Fruit fly (Drosophila melanogaster): Measurements from ENCODE around the gene CG2186.
A peak's percentile ranks its signal among the peaks of the same experiment; 100 is the strongest.

Gene CG2186

dm6 chrX:10846972-10847435 is 10.5 kb upstream of the CG2186 start, which contains the start of gene sbr (continued):
- TF ChIP-seq CG1602 (GFP tag; optimal IDR thresholded peaks at IDR 0.05): no peak
- TF ChIP-seq NfI (GFP tag; optimal IDR thresholded peaks at IDR 0.05): no peak
- TF ChIP-seq ssp (GFP tag; IDR thresholded peaks at IDR 0.05): no peak
- no peak for TF ChIP-seq Atf6 (GFP tag; IDR thresholded peaks at IDR 0.05)
- TF ChIP-seq salm (tag; optimal IDR thresholded peaks at IDR 0.05): no peak
- TF ChIP-seq al (GFP tag; IDR thresholded peaks at IDR 0.05): no peak
- no peak for TF ChIP-seq cato (GFP tag; optimal IDR thresholded peaks at IDR 0.05; ENCODE audit: borderline replicate concordance)
- TF ChIP-seq Dfd (GFP tag; optimal IDR thresholded peaks at IDR 0.05): no peak
- TF ChIP-seq gsb (GFP tag; IDR thresholded peaks at IDR 0.05): no peak
- no peak for TF ChIP-seq CG3726 (GFP tag; IDR thresholded peaks at IDR 0.05)
- TF ChIP-seq ind (GFP tag; optimal IDR thresholded peaks at IDR 0.05): peak; percentile 24
- TF ChIP-seq Usf (GFP tag; optimal IDR thresholded peaks at IDR 0.05): no peak
- TF ChIP-seq Hmr (GFP tag; optimal IDR thresholded peaks at IDR 0.05): no peak
- peak in 1 of 3 experiments; percentile 24 for TF ChIP-seq lola (GFP tag; optimal IDR thresholded peaks at IDR 0.05)
- TF ChIP-seq Dip3 (GFP tag; optimal IDR thresholded peaks at IDR 0.05): no peak
- TF ChIP-seq CG17912 (GFP tag; optimal IDR thresholded peaks at IDR 0.05): no peak
- no peak for TF ChIP-seq Hr39 (optimal IDR thresholded peaks at IDR 0.05)
- no peak for TF ChIP-seq sd (tag; optimal IDR thresholded peaks at IDR 0.05)
- no peak for TF ChIP-seq HLH54F (GFP tag; optimal IDR thresholded peaks at IDR 0.05)
- no peak for TF ChIP-seq CG18619 (GFP tag; optimal IDR thresholded peaks at IDR 0.05)
- TF ChIP-seq Vsx1 (GFP tag; optimal IDR thresholded peaks at IDR 0.05): no peak
- no peak for TF ChIP-seq bigmax (GFP tag; optimal IDR thresholded peaks at IDR 0.05)
- TF ChIP-seq crc (GFP tag; optimal IDR thresholded peaks at IDR 0.05): no peak
- TF ChIP-seq CG14860 (GFP tag; IDR thresholded peaks at IDR 0.05; ENCODE audit: partially characterized antibody): peak; percentile 68
- TF ChIP-seq croc (GFP tag; conservative IDR thresholded peaks at IDR 0.05): no peak
- TF ChIP-seq BtbVII (GFP tag; optimal IDR thresholded peaks at IDR 0.05): no peak
- TF ChIP-seq CG13287 (GFP tag; IDR thresholded peaks at IDR 0.05; ENCODE audit: partially characterized antibody): peak; percentile 78
- peak; percentile 33; the same call in 1 of the 2 replicates for TF ChIP-seq CG6272 (GFP tag; IDR thresholded peaks at IDR 0.05)
- TF ChIP-seq E2f1 (GFP tag; IDR thresholded peaks at IDR 0.05): no peak
- TF ChIP-seq CG2129 (GFP tag; IDR thresholded peaks at IDR 0.05; ENCODE audit: partially characterized antibody): peak; percentile 27; the same call in 1 of the 2 replicates
- TF ChIP-seq luna (GFP tag; optimal IDR thresholded peaks at IDR 0.05): no peak
- TF ChIP-seq ewg (GFP tag; optimal IDR thresholded peaks at IDR 0.05): no peak
- TF ChIP-seq CG13296 (GFP tag; optimal IDR thresholded peaks at IDR 0.05): no peak
- TF ChIP-seq pzg (GFP tag; optimal IDR thresholded peaks at IDR 0.05): peak; percentile 40
- TF ChIP-seq CG7745 (tag; optimal IDR thresholded peaks at IDR 0.05): no peak
- TF ChIP-seq CG6791 (GFP tag; IDR thresholded peaks at IDR 0.05; ENCODE audit: partially characterized antibody): peak; percentile 72; the same call in 2 of the 3 replicates
- peak; percentile 71; the same call in 1 of the 4 replicates for TF ChIP-seq chinmo (GFP tag; IDR thresholded peaks at IDR 0.05; ENCODE audit: partially characterized antibody)
- no peak for TF ChIP-seq H2.0 (GFP tag; IDR thresholded peaks at IDR 0.05)
- TF ChIP-seq klu (GFP tag; IDR thresholded peaks at IDR 0.05): no peak
- no peak for TF ChIP-seq pum (GFP tag; optimal IDR thresholded peaks at IDR 0.05)
- TF ChIP-seq ham (GFP tag; IDR thresholded peaks at IDR 0.05): no peak
- no peak for TF ChIP-seq nau (GFP tag; optimal IDR thresholded peaks at IDR 0.05)
- no peak for TF ChIP-seq hth (optimal IDR thresholded peaks at IDR 0.05)
- TF ChIP-seq ci (GFP tag; IDR thresholded peaks at IDR 0.05): no peak
- no peak for TF ChIP-seq NK7.1 (GFP tag; optimal IDR thresholded peaks at IDR 0.05)
- no peak for TF ChIP-seq CG11456 (GFP tag; IDR thresholded peaks at IDR 0.05)
- no peak for TF ChIP-seq CG10959 (GFP tag; IDR thresholded peaks at IDR 0.05)
- no peak for TF ChIP-seq bcd (GFP tag; optimal IDR thresholded peaks at IDR 0.05)
- TF ChIP-seq CG17385 (GFP tag; optimal IDR thresholded peaks at IDR 0.05): no peak
- no peak for TF ChIP-seq GATAe (GFP tag; conservative IDR thresholded peaks at IDR 0.05)
- no peak for TF ChIP-seq ken (GFP tag; IDR thresholded peaks at IDR 0.05)
- TF ChIP-seq Rfx (GFP tag; IDR thresholded peaks at IDR 0.05): peak; percentile 47; the same call in 1 of the 2 replicates

Data from whole organism, embryonic.